Fruit fly (Drosophila melanogaster) whole organism, embryonic: ENCODE data around the gene Ythdc1.

Experiments used
- ATbp ChIP-seq: fragments of 200-800 bp; sonication (Bioruptor generic); optimal IDR thresholded peaks from 2 replicates; lab custom pipeline; 2017; ENCODE audit warnings: missing biosample characterization, mild to moderate bottlenecking, missing genetic modification characterization, missing genetic modification reagents
- Ada2b ChIP-seq: fragments of 200-800 bp; sonication (Bioruptor generic); IDR thresholded peaks from 2 replicates; pipeline ENCODE4 v1.3.6; 2022; ENCODE audit warnings: missing biosample characterization, missing genetic modification characterization
- Atf3 ChIP-seq: fragments of 200-800 bp; sonication (Bioruptor generic); optimal IDR thresholded peaks from 3 replicates; lab custom pipeline; 2016; ENCODE audit warnings: missing biosample characterization, missing genetic modification characterization
- Bdp1 ChIP-seq: fragments of 200-800 bp; sonication (Bioruptor generic); optimal IDR thresholded peaks from 3 replicates; lab custom pipeline; 2016; ENCODE audit warnings: missing biosample characterization, missing genetic modification characterization
- CG10979 ChIP-seq: fragments of 200-800 bp; sonication (Bioruptor generic); optimal IDR thresholded peaks from 2 replicates; lab custom pipeline; 2018; ENCODE audit warnings: missing biosample characterization, mild to moderate bottlenecking, missing genetic modification characterization, moderate library complexity
- CG11695 ChIP-seq: fragments of 200-800 bp; sonication (Bioruptor generic); IDR thresholded peaks from 3 replicates; pipeline ENCODE4 v1.3.6; 2022; ENCODE audit warnings: missing biosample characterization, missing genetic modification characterization
- CG11723 ChIP-seq: fragments of 200-800 bp; sonication (Bioruptor generic); optimal IDR thresholded peaks from 2 replicates; lab custom pipeline; 2017; ENCODE audit warnings: missing biosample characterization, mild to moderate bottlenecking, missing genetic modification characterization
- CG12659 ChIP-seq: fragments of 200-800 bp; sonication (Bioruptor generic); optimal IDR thresholded peaks from 3 replicates; lab custom pipeline; 2017; ENCODE audit warnings: mild to moderate bottlenecking, missing biosample characterization, missing genetic modification reagents, missing genetic modification characterization
- CG13296 ChIP-seq: fragments of 200-800 bp; sonication (Bioruptor generic); optimal IDR thresholded peaks from 3 replicates; lab custom pipeline; 2018; ENCODE audit warnings: missing biosample characterization, mild to moderate bottlenecking, missing genetic modification characterization
- CG13894 ChIP-seq: fragments of 200-800 bp; sonication (Bioruptor generic); optimal IDR thresholded peaks from 3 replicates; lab custom pipeline; 2018; ENCODE audit warnings: missing biosample characterization, mild to moderate bottlenecking, missing genetic modification characterization, moderate library complexity
- CG14014 ChIP-seq: fragments of 200-800 bp; sonication (Bioruptor generic); IDR thresholded peaks from 2 replicates; pipeline ENCODE4 v1.3.6; 2022; ENCODE audit warnings: missing biosample characterization, missing genetic modification characterization
- CG1529 ChIP-seq: fragments of 200-800 bp; sonication (Bioruptor generic); optimal IDR thresholded peaks from 3 replicates; lab custom pipeline; 2018; ENCODE audit warnings: missing biosample characterization, missing genetic modification characterization
- CG17829 ChIP-seq: fragments of 200-800 bp; optimal IDR thresholded peaks from 2 replicates; lab custom pipeline; 2019; ENCODE audit warnings: missing biosample characterization, mild to moderate bottlenecking, missing genetic modification characterization, moderate library complexity
- CG17912 ChIP-seq: fragments of 200-800 bp; sonication (Bioruptor generic); optimal IDR thresholded peaks from 2 replicates; lab custom pipeline; 2018; ENCODE audit warnings: missing biosample characterization, mild to moderate bottlenecking, missing genetic modification characterization
- CG18011 ChIP-seq: fragments of 200-800 bp; sonication (Bioruptor generic); optimal IDR thresholded peaks from 2 replicates; lab custom pipeline; 2017; ENCODE audit warnings: missing biosample characterization, missing genetic modification characterization, mild to moderate bottlenecking, moderate library complexity, missing genotype
- CG30020 ChIP-seq: fragments of 200-800 bp; optimal IDR thresholded peaks from 2 replicates; lab custom pipeline; 2019; ENCODE audit warnings: missing biosample characterization, mild to moderate bottlenecking, missing genetic modification characterization, moderate library complexity
- CG30403 ChIP-seq: fragments of 200-800 bp; sonication (Bioruptor generic); optimal IDR thresholded peaks from 3 replicates; lab custom pipeline; 2016; ENCODE audit warnings: missing biosample characterization, missing genetic modification characterization
- CG34224 ChIP-seq: fragments of 200-800 bp; sonication (Bioruptor generic); IDR thresholded peaks from 3 replicates; pipeline ENCODE4 v1.3.6; 2022; ENCODE audit warnings: missing biosample characterization, missing genetic modification characterization; ENCODE audit not compliant: partially characterized antibody
- CG4707 ChIP-seq: fragments of 200-800 bp; sonication (Bioruptor generic); optimal IDR thresholded peaks from 2 replicates; lab custom pipeline; 2018; ENCODE audit warnings: missing biosample characterization, mild to moderate bottlenecking, missing genetic modification characterization, moderate library complexity
- CG6654 ChIP-seq: fragments of 200-800 bp; sonication (Bioruptor generic); optimal IDR thresholded peaks from 2 replicates; lab custom pipeline; 2017; ENCODE audit warnings: missing biosample characterization, mild to moderate bottlenecking, missing genetic modification characterization
- CG7271 ChIP-seq: fragments of 200-800 bp; sonication (Bioruptor generic); optimal IDR thresholded peaks from 2 replicates; lab custom pipeline; 2018; ENCODE audit warnings: missing biosample characterization, mild to moderate bottlenecking, missing genetic modification characterization, moderate library complexity
- CG7963 ChIP-seq: fragments of 200-800 bp; sonication (Bioruptor generic); IDR thresholded peaks from 3 replicates; pipeline ENCODE4 v1.3.6; 2022; ENCODE audit warnings: missing biosample characterization, missing genetic modification characterization; ENCODE audit not compliant: partially characterized antibody
- Dek ChIP-seq: fragments of 200-800 bp; sonication (Bioruptor generic); optimal IDR thresholded peaks from 3 replicates; lab custom pipeline; 2019; ENCODE audit warnings: missing biosample characterization, mild to moderate bottlenecking, missing genetic modification characterization, moderate library complexity
- Dip2 ChIP-seq: fragments of 200-800 bp; sonication (Bioruptor generic); IDR thresholded peaks from 2 replicates; pipeline ENCODE4 v1.3.6; 2022; ENCODE audit warnings: missing biosample characterization, missing genetic modification characterization
- Doc3 ChIP-seq: fragments of 200-800 bp; sonication (Bioruptor generic); IDR thresholded peaks from 3 replicates; pipeline ENCODE4 v1.3.6; 2022; ENCODE audit warnings: missing biosample characterization, missing genetic modification characterization; ENCODE audit not compliant: partially characterized antibody
- Dref ChIP-seq: fragments of 200-800 bp; sonication (Bioruptor generic); IDR thresholded peaks from 2 replicates; pipeline ENCODE4 v1.3.6; 2022; ENCODE audit warnings: missing biosample characterization, missing genetic modification characterization
- Fer1 ChIP-seq: fragments of 200-800 bp; sonication (Bioruptor generic); optimal IDR thresholded peaks from 2 replicates; lab custom pipeline; 2017; ENCODE audit warnings: missing biosample characterization, mild to moderate bottlenecking, missing genetic modification characterization
- Fer3 ChIP-seq: fragments of 200-800 bp; sonication (Bioruptor generic); optimal IDR thresholded peaks from 2 replicates; lab custom pipeline; 2018; ENCODE audit warnings: missing biosample characterization, mild to moderate bottlenecking, missing genetic modification characterization, moderate library complexity
- GATAe ChIP-seq: fragments of 200-800 bp; sonication (Bioruptor generic); conservative IDR thresholded peaks from 2 replicates; pipeline ENCODE4 v1.3.6; 2022; ENCODE audit warnings: missing biosample characterization, missing genetic modification characterization
- Gug ChIP-seq: fragments of 200-800 bp; sonication (Bioruptor generic); IDR thresholded peaks from 4 replicates; pipeline ENCODE4 v1.3.6; 2022; ENCODE audit warnings: missing biosample characterization, missing genetic modification characterization
- Hr3 ChIP-seq: fragments of 200-800 bp; sonication (Bioruptor generic); optimal IDR thresholded peaks from 3 replicates; lab custom pipeline; 2016; ENCODE audit warnings: missing biosample characterization, missing genetic modification characterization
- MBD-R2 ChIP-seq: fragments of 200-800 bp; sonication (Bioruptor generic); IDR thresholded peaks from 2 replicates; pipeline ENCODE4 v1.3.6; 2022; ENCODE audit warnings: missing biosample characterization, missing genetic modification characterization
- NFAT ChIP-seq: fragments of 200-800 bp; sonication (Bioruptor generic); IDR thresholded peaks from 2 replicates; pipeline ENCODE4 v1.3.6; 2022; ENCODE audit warnings: missing biosample characterization, missing genetic modification characterization
- Nf-YA ChIP-seq: fragments of 200-800 bp; sonication (Bioruptor generic); IDR thresholded peaks from 2 replicates; pipeline ENCODE4 v1.3.6; 2022; ENCODE audit warnings: missing biosample characterization, missing genetic modification characterization
- Nf-YB ChIP-seq: fragments of 200-800 bp; sonication (Bioruptor generic); optimal IDR thresholded peaks from 3 replicates; lab custom pipeline; 2019; ENCODE audit warnings: missing biosample characterization, mild to moderate bottlenecking, missing genetic modification characterization, moderate library complexity
- Optix ChIP-seq: fragments of 200-800 bp; sonication (Bioruptor generic); IDR thresholded peaks from 3 replicates; pipeline ENCODE4 v1.3.6; 2022; ENCODE audit warnings: missing biosample characterization, missing genetic modification characterization
- PHDP ChIP-seq: fragments of 200-800 bp; sonication (Bioruptor generic); optimal IDR thresholded peaks from 3 replicates; lab custom pipeline; 2018; ENCODE audit warnings: missing biosample characterization, mild to moderate bottlenecking, missing genetic modification characterization, moderate library complexity
- Stat92E ChIP-seq, 3 experiments: fragments of >200 bp in 2 of 3; fragments of 200-800 bp in 1 of 3; sonication (Bioruptor generic) in 1 of 3; optimal IDR thresholded peaks; 2 replicates each; lab custom pipeline; 2017 to 2019; ENCODE audit warnings: missing biosample characterization in 3 of 3, missing genetic modification characterization in 3 of 3, mild to moderate bottlenecking in 1 of 3, moderate library complexity in 1 of 3
- chinmo ChIP-seq: fragments of 200-800 bp; sonication (Bioruptor generic); IDR thresholded peaks from 4 replicates; pipeline ENCODE4 v1.3.6; 2022; ENCODE audit warnings: missing biosample characterization, missing genetic modification characterization; ENCODE audit not compliant: partially characterized antibody
- croc ChIP-seq: fragments of 200-800 bp; sonication (Bioruptor generic); conservative IDR thresholded peaks from 3 replicates; pipeline ENCODE4 v1.3.6; 2022; ENCODE audit warnings: missing biosample characterization, missing genetic modification characterization
- dati ChIP-seq: fragments of 200-800 bp; sonication (Bioruptor generic); IDR thresholded peaks from 2 replicates; pipeline ENCODE4 v1.3.6; 2022; ENCODE audit warnings: missing biosample characterization, missing genetic modification characterization
- ems ChIP-seq: fragments of 200-800 bp; sonication (Bioruptor generic); optimal IDR thresholded peaks from 3 replicates; lab custom pipeline; 2016; ENCODE audit warnings: missing biosample characterization, missing genetic modification characterization
- eve ChIP-seq, 2 experiments: fragments of >200 bp; optimal IDR thresholded peaks; 2 replicates each; lab custom pipeline; 2017; ENCODE audit warnings: missing biosample characterization in 2 of 2, missing genetic modification characterization in 2 of 2
- grau ChIP-seq: fragments of 200-800 bp; optimal IDR thresholded peaks from 3 replicates; lab custom pipeline; 2019; ENCODE audit warnings: missing biosample characterization, mild to moderate bottlenecking, missing genetic modification characterization, moderate library complexity
- gsb ChIP-seq: fragments of 200-800 bp; sonication (Bioruptor generic); IDR thresholded peaks from 2 replicates; pipeline ENCODE4 v1.3.6; 2022; ENCODE audit warnings: missing biosample characterization, missing genetic modification characterization
- salm ChIP-seq: fragments of 200-800 bp; sonication (Bioruptor generic); optimal IDR thresholded peaks from 2 replicates; lab custom pipeline; 2018; ENCODE audit warnings: missing biosample characterization, mild to moderate bottlenecking, missing genetic modification characterization
- sd ChIP-seq: fragments of 200-800 bp; sonication (Bioruptor generic); optimal IDR thresholded peaks from 3 replicates; lab custom pipeline; 2018; ENCODE audit warnings: missing biosample characterization, mild to moderate bottlenecking, missing genetic modification characterization, moderate library complexity
- seq ChIP-seq: fragments of 200-800 bp; sonication (Bioruptor generic); IDR thresholded peaks from 2 replicates; pipeline ENCODE4 v1.3.6; 2022; ENCODE audit warnings: missing biosample characterization, missing genetic modification characterization
- sqz ChIP-seq: fragments of 200-800 bp; sonication (Bioruptor generic); optimal IDR thresholded peaks from 3 replicates; lab custom pipeline; 2018; ENCODE audit warnings: missing biosample characterization, mild to moderate bottlenecking, missing genetic modification characterization
- yki ChIP-seq: fragments of >200 bp; optimal IDR thresholded peaks from 3 replicates; lab custom pipeline; 2018

Gene Ythdc1

dm6 chr3L:3382489-3382879 is 8.5 kb upstream of the Ythdc1 start (continued):
- peak; percentile 80 for TF ChIP-seq salm (tag; lab: Kevin White, UChicago)
- TF ChIP-seq Dref = no peak
- TF ChIP-seq eve (GFP tag; optimal IDR thresholded peaks at IDR 0.05; lab: Kevin White, UChicago) = no peak
- peak; percentile 34 for TF ChIP-seq CG18011 (GFP tag; lab: Kevin White, UChicago)
- TF ChIP-seq CG30020 (tag; lab: Kevin White, UChicago) = peak; percentile 42
- peak; percentile 88 for TF ChIP-seq Fer3 (tag; lab: Kevin White, UChicago)
- TF ChIP-seq CG13296 = peak; percentile 84
- TF ChIP-seq Stat92E (GFP tag; optimal IDR thresholded peaks at IDR 0.05; lab: Kevin White, UChicago) = peak in 1 of 3 experiments; percentile 56
- peak; percentile 70 for TF ChIP-seq CG7271
- TF ChIP-seq Hr3 (GFP tag; lab: Kevin White, UChicago) = peak; percentile 78
- no peak for TF ChIP-seq CG7963 (GFP tag; lab: Robert Waterston, UW)
- peak; percentile 87 for TF ChIP-seq ATbp
- TF ChIP-seq Bdp1 (GFP tag; lab: Kevin White, UChicago) = peak; percentile 61
- peak; percentile 64 for TF ChIP-seq Atf3 (GFP tag; lab: Kevin White, UChicago)
- peak; percentile 87 for TF ChIP-seq CG11695 (GFP tag; lab: Robert Waterston, UW)
- TF ChIP-seq grau (tag; lab: Kevin White, UChicago) = peak; percentile 88
- no peak for TF ChIP-seq yki (lab: Kevin White, UChicago)
- peak; percentile 84 for TF ChIP-seq Fer1 (GFP tag; lab: Kevin White, UChicago)
- no peak for TF ChIP-seq CG34224 (GFP tag; lab: Robert Waterston, UW)
- peak; percentile 89; the same call in 2 of the 4 replicates for TF ChIP-seq chinmo (GFP tag; lab: Robert Waterston, UW)
- peak; percentile 83 for TF ChIP-seq CG14014 (GFP tag; lab: Robert Waterston, UW)
- TF ChIP-seq CG1529 = peak; percentile 76
- TF ChIP-seq Nf-YA = peak; percentile 81
- peak; percentile 84 for TF ChIP-seq CG30403 (GFP tag; lab: Kevin White, UChicago)
- peak; percentile 83 for TF ChIP-seq Dek (tag; lab: Kevin White, UChicago)
- TF ChIP-seq Optix (GFP tag; lab: Robert Waterston, UW) = peak; percentile 57; the same call in 1 of the 3 replicates
- peak; percentile 69 for TF ChIP-seq Nf-YB (GFP tag; lab: Kevin White, UChicago)
- peak; percentile 46; the same call in 1 of the 2 replicates for TF ChIP-seq MBD-R2 (GFP tag; lab: Robert Waterston, UW)
- peak; percentile 49; the same call in 1 of the 2 replicates for TF ChIP-seq dati (GFP tag; lab: Robert Waterston, UW)
- peak; percentile 62 for TF ChIP-seq CG6654 (GFP tag; lab: Kevin White, UChicago)
- peak; percentile 79 for TF ChIP-seq NFAT (GFP tag; lab: Robert Waterston, UW)
- peak; percentile 60; the same call in 3 of the 4 replicates for TF ChIP-seq Gug (GFP tag; lab: Robert Waterston, UW)
- TF ChIP-seq CG17912 = no peak
- TF ChIP-seq CG13894 (tag; lab: Kevin White, UChicago) = peak; percentile 93
- TF ChIP-seq sd = peak; percentile 88
- TF ChIP-seq croc = peak; percentile 73; the same call in 2 of the 3 replicates
- peak; percentile 89 for TF ChIP-seq PHDP (tag; lab: Kevin White, UChicago)
- TF ChIP-seq CG17829 = peak; percentile 89
- TF ChIP-seq Dip2 (GFP tag; lab: Robert Waterston, UW) = no peak
- TF ChIP-seq sqz (GFP tag; lab: Kevin White, UChicago) = peak; percentile 65
- peak; percentile 69 for TF ChIP-seq gsb (GFP tag; lab: Robert Waterston, UW)
- no peak for TF ChIP-seq Doc3 (GFP tag; lab: Robert Waterston, UW)
- 0 out of 2 replicates have a peak, but pooled peaks have one; percentile 21 for TF ChIP-seq GATAe (GFP tag; lab: Robert Waterston, UW)
- peak; percentile 63 for TF ChIP-seq CG4707 (GFP tag; lab: Kevin White, UChicago)
- peak; percentile 92 for TF ChIP-seq CG10979 (tag; lab: Kevin White, UChicago)
- TF ChIP-seq ems (GFP tag; lab: Kevin White, UChicago) = peak; percentile 77
- TF ChIP-seq CG11723 (GFP tag; lab: Kevin White, UChicago) = peak; percentile 72
- TF ChIP-seq Ada2b (GFP tag; lab: Robert Waterston, UW) = peak; percentile 91
- peak; percentile 76 for TF ChIP-seq seq (GFP tag; lab: Robert Waterston, UW)
- TF ChIP-seq CG12659 (GFP tag; lab: Kevin White, UChicago) = peak; percentile 78
